Worm (Caenorhabditis elegans) whole organism, young adult: ENCODE data around the gene clec-219.

Experiments used
- B0035.1 ChIP-seq: sonication (generic microtip); optimal IDR thresholded peaks from 2 replicates; lab custom pipeline; 2016; ENCODE audit warnings: missing genetic modification characterization, mild to moderate bottlenecking, missing compliant biosample characterization, missing genotype, missing genetic modification reagents
- B0336.3 ChIP-seq: fragments of 200-800 bp; sonication (Bioruptor generic); IDR thresholded peaks from 2 replicates; pipeline ENCODE4 v1.3.6; 2022; ENCODE audit warnings: missing genetic modification characterization, missing compliant biosample characterization
- C06A6.2 ChIP-seq: fragments of 200-800 bp; sonication (Bioruptor generic); conservative IDR thresholded peaks from 2 replicates; pipeline ENCODE4 v1.3.6; 2022; ENCODE audit warnings: missing genetic modification characterization, missing compliant biosample characterization
- C17E4.6 ChIP-seq: fragments of 200-800 bp; sonication (Bioruptor generic); IDR thresholded peaks from 2 replicates; pipeline ENCODE4 v1.3.6; 2022; ENCODE audit warnings: missing genetic modification reagents, missing genetic modification characterization, missing compliant biosample characterization
- F37B4.10 ChIP-seq: fragments of 200-800 bp; sonication (Bioruptor generic); IDR thresholded peaks from 2 replicates; pipeline ENCODE4 v1.3.6; 2022; ENCODE audit warnings: missing genetic modification characterization, missing compliant biosample characterization
- F49E8.2 ChIP-seq: sonication (generic microtip); optimal IDR thresholded peaks from 3 replicates; lab custom pipeline; 2017; ENCODE audit warnings: missing genetic modification characterization, mild to moderate bottlenecking, missing compliant biosample characterization, antibody characterized with exemption, moderate library complexity; ENCODE audit not compliant: insufficient read depth
- K11D2.4 ChIP-seq: fragments of 200-800 bp; sonication (Bioruptor generic); IDR thresholded peaks from 2 replicates; pipeline ENCODE4 v1.3.6; 2022; ENCODE audit warnings: missing genetic modification reagents, missing genetic modification characterization, missing compliant biosample characterization
- T26A5.8 ChIP-seq: sonication (generic microtip); optimal IDR thresholded peaks from 2 replicates; lab custom pipeline; 2016; ENCODE audit warnings: missing genetic modification characterization, missing compliant biosample characterization
- Y53G8AR.9 ChIP-seq: fragments of 200-800 bp; sonication (Bioruptor generic); conservative IDR thresholded peaks from 2 replicates; pipeline ENCODE4 v1.3.6; 2022; ENCODE audit warnings: missing genetic modification reagents, missing genetic modification characterization, missing compliant biosample characterization
- Y56A3A.18 ChIP-seq: fragments of 200-800 bp; sonication (Bioruptor generic); IDR thresholded peaks from 2 replicates; pipeline ENCODE4 v1.3.6; 2022; ENCODE audit warnings: missing genetic modification reagents, missing genetic modification characterization, missing compliant biosample characterization
- atf-7 ChIP-seq: sonication (generic microtip); optimal IDR thresholded peaks from 2 replicates; lab custom pipeline; 2017; ENCODE audit warnings: mild to moderate bottlenecking, missing genetic modification characterization, missing compliant biosample characterization
- attf-5 ChIP-seq: fragments of 200-800 bp; sonication (Bioruptor generic); optimal IDR thresholded peaks from 2 replicates; lab custom pipeline; 2018; ENCODE audit warnings: mild to moderate bottlenecking, missing genetic modification characterization, missing compliant biosample characterization
- bed-1 ChIP-seq: fragments of 200-800 bp; sonication (Bioruptor generic); IDR thresholded peaks from 2 replicates; pipeline ENCODE4 v1.3.6; 2022; ENCODE audit warnings: missing genetic modification reagents, missing genetic modification characterization, missing compliant biosample characterization
- cebp-1 ChIP-seq, 2 experiments: fragments of 200-800 bp in 1 of 2; sonication (Bioruptor generic) in 1 of 2; sonication (generic microtip) in 1 of 2; IDR thresholded peaks in 1 of 2; optimal IDR thresholded peaks in 1 of 2; 2 replicates each; pipeline versions ENCODE4 v1.3.6 to Lab custom; 2017 to 2022; ENCODE audit warnings: missing compliant biosample characterization in 2 of 2, missing genetic modification characterization in 2 of 2, mild to moderate bottlenecking in 1 of 2, missing genetic modification reagents in 1 of 2, moderate library complexity in 1 of 2
- ceh-27 ChIP-seq: fragments of 200-800 bp; sonication (Bioruptor generic); optimal IDR thresholded peaks from 2 replicates; lab custom pipeline; 2018; ENCODE audit warnings: mild to moderate bottlenecking, missing genetic modification characterization, moderate library complexity, missing compliant biosample characterization
- dpff-1 ChIP-seq: sonication (generic microtip); optimal IDR thresholded peaks from 2 replicates; lab custom pipeline; 2017; ENCODE audit warnings: mild to moderate bottlenecking, missing genetic modification characterization, missing compliant biosample characterization
- dpl-1 ChIP-seq: fragments of 150-350 bp; optimal IDR thresholded peaks from 2 replicates; lab custom pipeline; 2014; ENCODE audit warnings: missing biosample characterization, missing genetic modification reagents, missing genetic modification characterization
- ets-4 ChIP-seq: fragments of 200-800 bp; sonication (Bioruptor generic); optimal IDR thresholded peaks from 2 replicates; lab custom pipeline; 2018; ENCODE audit warnings: mild to moderate bottlenecking, missing genetic modification characterization, missing compliant biosample characterization
- hmg-1.2 ChIP-seq: fragments of 200-800 bp; sonication (Bioruptor generic); IDR thresholded peaks from 2 replicates; pipeline ENCODE4 v1.3.6; 2022; ENCODE audit warnings: missing genetic modification reagents, missing genetic modification characterization, missing compliant biosample characterization
- let-607 ChIP-seq, 2 experiments: fragments of 200-800 bp in 1 of 2; sonication (Bioruptor generic) in 1 of 2; sonication (generic microtip) in 1 of 2; optimal IDR thresholded peaks; 2 replicates each; lab custom pipeline; 2016 to 2018; ENCODE audit warnings: mild to moderate bottlenecking in 2 of 2, missing compliant biosample characterization in 2 of 2, missing genetic modification characterization in 2 of 2, moderate library complexity in 2 of 2, missing genotype in 1 of 2
- lir-1 ChIP-seq: fragments of 200-800 bp; sonication (Bioruptor generic); conservative IDR thresholded peaks from 2 replicates; pipeline ENCODE4 v1.3.6; 2022; ENCODE audit warnings: missing genetic modification reagents, missing genetic modification characterization, missing compliant biosample characterization
- lsl-1 ChIP-seq: fragments of 200-800 bp; sonication (Bioruptor generic); optimal IDR thresholded peaks from 2 replicates; lab custom pipeline; 2018; ENCODE audit warnings: mild to moderate bottlenecking, missing genetic modification characterization, moderate library complexity, missing compliant biosample characterization
- lsy-27 ChIP-seq: sonication (generic microtip); optimal IDR thresholded peaks from 2 replicates; lab custom pipeline; 2017; ENCODE audit warnings: missing genetic modification characterization, mild to moderate bottlenecking, missing compliant biosample characterization, antibody characterized with exemption, missing genotype, borderline replicate concordance; ENCODE audit not compliant: insufficient read depth
- madf-10 ChIP-seq: sonication (generic microtip); optimal IDR thresholded peaks from 2 replicates; lab custom pipeline; 2016; ENCODE audit warnings: mild to moderate bottlenecking, missing genetic modification characterization, missing compliant biosample characterization
- madf-3 ChIP-seq: fragments of 200-800 bp; sonication (Bioruptor generic); IDR thresholded peaks from 2 replicates; pipeline ENCODE4 v1.3.6; 2022; ENCODE audit warnings: missing genetic modification reagents, missing genetic modification characterization, missing compliant biosample characterization
- mel-28 ChIP-seq: sonication (generic microtip); optimal IDR thresholded peaks from 2 replicates; lab custom pipeline; 2016; ENCODE audit warnings: borderline replicate concordance, mild to moderate bottlenecking, missing genetic modification characterization, missing compliant biosample characterization
- mxl-1 ChIP-seq: sonication (generic microtip); optimal IDR thresholded peaks from 2 replicates; lab custom pipeline; 2016; ENCODE audit warnings: missing genetic modification characterization, missing compliant biosample characterization
- nfya-2 ChIP-seq: fragments of 200-800 bp; sonication (Bioruptor generic); IDR thresholded peaks from 2 replicates; pipeline ENCODE4 v1.3.6; 2022; ENCODE audit warnings: missing genetic modification reagents, missing genetic modification characterization, missing compliant biosample characterization
- nhr-80 ChIP-seq: sonication (generic microtip); optimal IDR thresholded peaks from 2 replicates; lab custom pipeline; 2016; ENCODE audit warnings: missing genetic modification characterization, missing compliant biosample characterization
- nhr-90 ChIP-seq: sonication (generic microtip); optimal IDR thresholded peaks from 2 replicates; lab custom pipeline; 2016; ENCODE audit warnings: missing genotype, mild to moderate bottlenecking, missing genetic modification characterization, missing compliant biosample characterization
- pha-4 ChIP-seq: fragments of 150-350 bp; sonication (generic microtip); optimal IDR thresholded peaks from 2 replicates; lab custom pipeline; 2014; ENCODE audit warnings: missing biosample characterization, missing genetic modification reagents, missing genetic modification characterization
- rec-8 ChIP-seq, 2 experiments: sonication (generic microtip); optimal IDR thresholded peaks; 2 replicates each; lab custom pipeline; 2016; ENCODE audit warnings: mild to moderate bottlenecking in 2 of 2, missing genetic modification characterization in 2 of 2, missing genetic modification reagents in 2 of 2, missing genotype in 2 of 2, missing biosample characterization in 1 of 2, missing compliant biosample characterization in 1 of 2, moderate library complexity in 1 of 2
- sdz-38 ChIP-seq: sonication (generic microtip); optimal IDR thresholded peaks from 2 replicates; lab custom pipeline; 2016; ENCODE audit warnings: missing genotype, missing genetic modification characterization, missing compliant biosample characterization
- tbp1 ChIP-seq: fragments of 200-800 bp; sonication (Bioruptor generic); optimal IDR thresholded peaks from 2 replicates; lab custom pipeline; 2018; ENCODE audit warnings: mild to moderate bottlenecking, missing genetic modification characterization, missing compliant biosample characterization
- tlf-1 ChIP-seq: fragments of 200-800 bp; sonication (Bioruptor generic); optimal IDR thresholded peaks from 2 replicates; lab custom pipeline; 2018; ENCODE audit warnings: mild to moderate bottlenecking, missing genetic modification characterization, missing compliant biosample characterization
- unc-62 ChIP-seq: fragments of 150-350 bp; optimal IDR thresholded peaks from 2 replicates; lab custom pipeline; 2014; ENCODE audit warnings: missing biosample characterization, missing genetic modification reagents, missing genetic modification characterization
- ztf-22 ChIP-seq: fragments of 200-800 bp; sonication (Bioruptor generic); optimal IDR thresholded peaks from 2 replicates; lab custom pipeline; 2018; ENCODE audit warnings: mild to moderate bottlenecking, missing genetic modification characterization, moderate library complexity, missing compliant biosample characterization
- ztf-25 ChIP-seq: fragments of 200-800 bp; sonication (Bioruptor generic); IDR thresholded peaks from 2 replicates; pipeline ENCODE4 v1.3.6; 2022; ENCODE audit warnings: missing genetic modification reagents, missing genetic modification characterization, missing compliant biosample characterization

The clec-219 gene

DNA sequence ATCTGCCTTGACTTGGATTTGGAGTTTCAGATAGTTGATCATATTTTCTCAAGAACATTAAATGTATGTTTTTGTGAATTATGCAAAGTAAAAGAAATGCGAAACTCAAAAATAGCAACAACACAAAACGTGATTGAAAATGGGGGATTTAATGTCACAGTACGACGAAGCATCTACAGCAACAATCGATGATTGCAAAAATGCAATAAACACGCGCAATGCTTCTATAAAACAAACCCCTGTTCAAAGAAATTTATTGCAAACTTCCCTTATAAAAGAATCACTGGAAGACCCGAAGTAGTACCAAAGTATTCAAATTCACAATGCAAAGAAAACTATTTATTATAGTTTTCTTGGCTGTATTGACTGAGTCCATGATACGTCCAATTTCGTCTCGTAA is at the start of gene clec-219:
Gene clec-219 (plus strand): TSS at position 301 of the 400 bp plus-strand sequence.
- TF ChIP-seq mxl-1 = no peak
- no peak for TF ChIP-seq tlf-1
- no peak for TF ChIP-seq dpff-1 (tag; lab: Kevin White, UChicago)
- no peak for TF ChIP-seq sdz-38 (tag; lab: Kevin White, UChicago)
- no peak for TF ChIP-seq lsl-1
- no peak for TF ChIP-seq attf-5 (GFP tag; lab: Kevin White, UChicago)
- TF ChIP-seq nfya-2 (GFP tag; lab: Robert Waterston, UW) = no peak
- no peak for TF ChIP-seq mel-28 (tag; lab: Kevin White, UChicago)
- TF ChIP-seq Y53G8AR.9 (GFP tag; lab: Robert Waterston, UW) = no peak

- TF ChIP-seq pha-4 (tag; lab: Kevin White, UChicago) = no peak
- peak; percentile 80 for TF ChIP-seq nhr-80 (tag; lab: Kevin White, UChicago)
- TF ChIP-seq ceh-27 (GFP tag; lab: Kevin White, UChicago) = no peak
- TF ChIP-seq C17E4.6 (GFP tag; lab: Robert Waterston, UW) = no peak
- TF ChIP-seq F49E8.2 (tag; lab: Kevin White, UChicago) = no peak
- no peak for TF ChIP-seq B0035.1 (tag; lab: Kevin White, UChicago)
- no peak for TF ChIP-seq mel-28 (tag; lab: Kevin White, UChicago)
Measured at ce11 chrV:8268902-8269301, 49.3 kb upstream of the clec-219 start, which contains the start of the genes asp-6 and asp-12. TSS of gene asp-6 (minus strand) at chrV:8268937. TSS of gene asp-12 (plus strand) at chrV:8269210.

DNA sequence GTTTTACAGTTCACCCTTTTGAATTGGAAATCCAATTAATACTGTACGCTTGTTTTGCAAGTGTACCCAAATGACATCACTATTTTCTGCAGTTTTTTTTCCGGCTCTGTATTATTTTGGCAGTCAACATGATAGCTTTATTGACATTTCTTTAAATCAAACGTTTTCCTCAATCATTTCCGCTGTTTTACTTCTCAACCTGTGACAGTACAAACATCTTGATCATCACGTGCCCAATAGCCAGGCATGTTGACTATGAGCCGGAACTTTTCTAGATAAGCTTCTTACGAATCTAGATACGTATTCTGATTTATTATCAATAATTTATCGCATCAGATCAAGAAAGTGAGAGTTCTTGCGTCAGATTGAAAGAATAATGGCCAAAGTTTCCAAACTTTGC is 48.4 kb upstream of the clec-219 start:
- TF ChIP-seq madf-3 (no peak), tlf-1 (no peak), K11D2.4 (no peak), lir-1 (GFP tag; lab: Robert Waterston, UW) (no peak), unc-62 (GFP tag; lab: Kevin White, UChicago) (no peak), ztf-22 (GFP tag; lab: Kevin White, UChicago) (peak; percentile 19), bed-1 (GFP tag; lab: Robert Waterston, UW) (no peak), ets-4 (GFP tag; lab: Kevin White, UChicago) (peak; percentile 35), tbp1 (GFP tag; lab: Kevin White, UChicago) (peak; percentile 9), Y56A3A.18 (GFP tag; lab: Robert Waterston, UW) (no peak), rec-8 (tag; optimal IDR thresholded peaks at IDR 0.05; lab: Kevin White, UChicago) (no peak), B0336.3 (GFP tag; lab: Robert Waterston, UW) (0 out of 2 replicates have a peak, but pooled peaks have one; percentile 26), nhr-80 (tag; lab: Kevin White, UChicago) (peak; percentile 69), nhr-90 (peak; percentile 5), let-607 (tag; optimal IDR thresholded peaks at IDR 0.05; lab: Kevin White, UChicago) (peak in 1 of 2 experiments; percentile 18), T26A5.8 (tag; lab: Kevin White, UChicago) (no peak), lsy-27 (tag; lab: Kevin White, UChicago) (no peak), cebp-1 (GFP tag; IDR thresholded peaks at IDR 0.05; lab: Robert Waterston, UW) (no peak), cebp-1 (tag; optimal IDR thresholded peaks at IDR 0.05; lab: Kevin White, UChicago) (peak; percentile 16), F37B4.10 (GFP tag; lab: Robert Waterston, UW) (no peak), C06A6.2 (GFP tag; lab: Robert Waterston, UW) (no peak), sdz-38 (tag; lab: Kevin White, UChicago) (no peak), hmg-1.2 (GFP tag; lab: Robert Waterston, UW) (no peak), atf-7 (peak; percentile 86), madf-10 (tag; lab: Kevin White, UChicago) (no peak), dpl-1 (no peak), ztf-25 (GFP tag; lab: Robert Waterston, UW) (no peak)
